Fruit fly (Drosophila melanogaster): ENCODE data around the gene Gr36b.

Gene Gr36b

dm6 chr2L:17203833-17204232 is 25.3 kb downstream of the Gr36b start:
- no peak for TF ChIP-seq Sp1 (GFP tag; optimal IDR thresholded peaks at IDR 0.05)
- no peak for TF ChIP-seq Dif (GFP tag; optimal IDR thresholded peaks at IDR 0.05; ENCODE audit: partially characterized antibody)
- TF ChIP-seq Hnf4 (GFP tag; optimal IDR thresholded peaks at IDR 0.05): peak; percentile 9
- TF ChIP-seq foxo (GFP tag; optimal IDR thresholded peaks at IDR 0.05): peak in 1 of 2 experiments; percentile 16
- TF ChIP-seq sv (GFP tag; optimal IDR thresholded peaks at IDR 0.05): peak; percentile 27
- TF ChIP-seq dl (GFP tag; optimal IDR thresholded peaks at IDR 0.05; ENCODE audit: insufficient read depth in 1 of 2, partially characterized antibody in 2 of 2): no peak
- no peak for TF ChIP-seq tai (GFP tag; optimal IDR thresholded peaks at IDR 0.05)
- no peak for TF ChIP-seq woc (GFP tag; optimal IDR thresholded peaks at IDR 0.05)
- TF ChIP-seq CG32264 (GFP tag; optimal IDR thresholded peaks at IDR 0.05): no peak
- TF ChIP-seq Jra (GFP tag; optimal IDR thresholded peaks at IDR 0.05): no peak
- no peak for TF ChIP-seq psq (GFP tag; optimal IDR thresholded peaks at IDR 0.05)

- TF ChIP-seq psq (GFP tag; optimal IDR thresholded peaks at IDR 0.05): peak; percentile 9
- no peak for TF ChIP-seq rgr (GFP tag; optimal IDR thresholded peaks at IDR 0.05)
- TF ChIP-seq dsf (GFP tag; optimal IDR thresholded peaks at IDR 0.05; ENCODE audit: borderline replicate concordance): no peak
- TF ChIP-seq HLH106 (tag; optimal IDR thresholded peaks at IDR 0.05): peak; percentile 26
- TF ChIP-seq foxo (GFP tag; optimal IDR thresholded peaks at IDR 0.05): peak in 1 of 2 experiments; percentile 29
- peak; percentile 8 for TF ChIP-seq Sp1 (GFP tag; optimal IDR thresholded peaks at IDR 0.05)
- TF ChIP-seq OdsH (GFP tag; optimal IDR thresholded peaks at IDR 0.05): no peak
- TF ChIP-seq dmrt93B (GFP tag; optimal IDR thresholded peaks at IDR 0.05): no peak
- no peak for TF ChIP-seq Hr78 (GFP tag; optimal IDR thresholded peaks at IDR 0.05)
- TF ChIP-seq fru (GFP tag; optimal IDR thresholded peaks at IDR 0.05): peak; percentile 15
Observed at dm6 chr2L:17207072-17207471, 28.5 kb downstream of the Gr36b start.

dm6 chr2L:17216847-17217246 is 38.3 kb downstream of the Gr36b start:
- TF ChIP-seq Vsx2 (GFP tag; optimal IDR thresholded peaks at IDR 0.05; ENCODE audit: partially characterized antibody) (no peak), tai (GFP tag; optimal IDR thresholded peaks at IDR 0.05) (no peak), dmrt93B (GFP tag; optimal IDR thresholded peaks at IDR 0.05) (no peak), N (GFP tag; optimal IDR thresholded peaks at IDR 0.05) (no peak), rgr (GFP tag; optimal IDR thresholded peaks at IDR 0.05) (no peak), dl (GFP tag; optimal IDR thresholded peaks at IDR 0.05; ENCODE audit: insufficient read depth in 1 of 2, partially characterized antibody in 2 of 2) (no peak), Dif (GFP tag; optimal IDR thresholded peaks at IDR 0.05; ENCODE audit: partially characterized antibody) (no peak)

dm6 chr2L:17221462-17221861 is 42.9 kb downstream of the Gr36b start:
- TF ChIP-seq foxo (GFP tag; optimal IDR thresholded peaks at IDR 0.05) (no peak), CG32264 (GFP tag; optimal IDR thresholded peaks at IDR 0.05) (no peak), Hnf4 (GFP tag; optimal IDR thresholded peaks at IDR 0.05) (no peak), Jra (GFP tag; optimal IDR thresholded peaks at IDR 0.05) (no peak), Hr78 (GFP tag; optimal IDR thresholded peaks at IDR 0.05) (no peak), Hr83 (GFP tag; optimal IDR thresholded peaks at IDR 0.05; ENCODE audit: poor library complexity, severe bottlenecking) (no peak), dl (GFP tag; optimal IDR thresholded peaks at IDR 0.05; ENCODE audit: insufficient read depth in 1 of 2, partially characterized antibody in 2 of 2) (no peak), tai (GFP tag; optimal IDR thresholded peaks at IDR 0.05) (no peak), jim (GFP tag; optimal IDR thresholded peaks at IDR 0.05) (no peak), Myc (optimal IDR thresholded peaks at IDR 0.05) (no peak), OdsH (GFP tag; optimal IDR thresholded peaks at IDR 0.05) (no peak), lola (GFP tag; optimal IDR thresholded peaks at IDR 0.05) (no peak), CG9705 (GFP tag; optimal IDR thresholded peaks at IDR 0.05) (no peak), fru (GFP tag; optimal IDR thresholded peaks at IDR 0.05) (no peak), psq (GFP tag; optimal IDR thresholded peaks at IDR 0.05) (no peak)

- TF ChIP-seq jim (GFP tag; optimal IDR thresholded peaks at IDR 0.05) (no peak), tai (GFP tag; optimal IDR thresholded peaks at IDR 0.05) (no peak), Myc (optimal IDR thresholded peaks at IDR 0.05) (no peak), h (GFP tag; optimal IDR thresholded peaks at IDR 0.05) (no peak), OdsH (GFP tag; optimal IDR thresholded peaks at IDR 0.05) (no peak), Abd-B (GFP tag; optimal IDR thresholded peaks at IDR 0.05) (no peak), dl (GFP tag; optimal IDR thresholded peaks at IDR 0.05; ENCODE audit: insufficient read depth in 1 of 2, partially characterized antibody in 2 of 2) (no peak)
Observed at dm6 chr2L:17222176-17222575, 43.6 kb downstream of the Gr36b start.

dm6 chr2L:17223493-17223892 is 44.9 kb downstream of the Gr36b start:
- no peak for TF ChIP-seq CG32264 (GFP tag; optimal IDR thresholded peaks at IDR 0.05)
- TF ChIP-seq usp (GFP tag; optimal IDR thresholded peaks at IDR 0.05): no peak
- no peak for TF ChIP-seq ey (GFP tag; optimal IDR thresholded peaks at IDR 0.05)
- TF ChIP-seq br (GFP tag; optimal IDR thresholded peaks at IDR 0.05): no peak
- no peak for TF ChIP-seq Hr78 (GFP tag; optimal IDR thresholded peaks at IDR 0.05)
- no peak for TF ChIP-seq sage (GFP tag; optimal IDR thresholded peaks at IDR 0.05)
- no peak for TF ChIP-seq Abd-B (GFP tag; optimal IDR thresholded peaks at IDR 0.05)
- TF ChIP-seq woc (GFP tag; optimal IDR thresholded peaks at IDR 0.05): no peak
- TF ChIP-seq GATAd (GFP tag; optimal IDR thresholded peaks at IDR 0.05): no peak
- TF ChIP-seq fru (GFP tag; optimal IDR thresholded peaks at IDR 0.05): no peak
- TF ChIP-seq dsf (GFP tag; optimal IDR thresholded peaks at IDR 0.05; ENCODE audit: borderline replicate concordance): no peak
- no peak for TF ChIP-seq sv (GFP tag; optimal IDR thresholded peaks at IDR 0.05)
- no peak for TF ChIP-seq lola (GFP tag; optimal IDR thresholded peaks at IDR 0.05)
- no peak for TF ChIP-seq Hnf4 (GFP tag; optimal IDR thresholded peaks at IDR 0.05)
- no peak for TF ChIP-seq pan (optimal IDR thresholded peaks at IDR 0.05)
- no peak for TF ChIP-seq Myc (optimal IDR thresholded peaks at IDR 0.05)
- no peak for TF ChIP-seq psq (GFP tag; optimal IDR thresholded peaks at IDR 0.05)
- TF ChIP-seq Dfd (GFP tag; optimal IDR thresholded peaks at IDR 0.05): no peak
- no peak for TF ChIP-seq rgr (GFP tag; optimal IDR thresholded peaks at IDR 0.05)
- no peak for TF ChIP-seq Vsx2 (GFP tag; optimal IDR thresholded peaks at IDR 0.05; ENCODE audit: partially characterized antibody)

All from whole organism, wandering third instar larva.